Worm (Caenorhabditis elegans) whole organism, L4 larva: ENCODE data around the gene F59A7.5.

Experiments
- F49E8.2 ChIP-seq: sonication (generic microtip); optimal IDR thresholded peaks from 2 replicates; lab custom pipeline; 2016; ENCODE audit warnings: missing compliant biosample characterization, mild to moderate bottlenecking, missing genetic modification characterization, borderline replicate concordance
- Y48G9A.11 ChIP-seq: fragments of 200-800 bp; sonication (Bioruptor generic); IDR thresholded peaks from 2 replicates; pipeline ENCODE4 v1.3.6; 2022; ENCODE audit warnings: missing genetic modification reagents, missing genetic modification characterization, missing compliant biosample characterization
- aly-2 ChIP-seq: sonication (generic microtip); optimal IDR thresholded peaks from 2 replicates; lab custom pipeline; 2018; ENCODE audit warnings: missing biosample characterization, missing genetic modification characterization
- ama-1 ChIP-seq: fragments of 150-350 bp; optimal IDR thresholded peaks from 2 replicates; lab custom pipeline; 2014; ENCODE audit warnings: inconsistent platforms, mixed read lengths
- arid-1 ChIP-seq: fragments of 200-800 bp; sonication (Bioruptor generic); conservative IDR thresholded peaks from 2 replicates; pipeline ENCODE4 v1.3.6; 2022; ENCODE audit warnings: missing genetic modification reagents, missing genetic modification characterization, missing compliant biosample characterization
- ceh-28 ChIP-seq: fragments of 150-350 bp; optimal IDR thresholded peaks from 2 replicates; lab custom pipeline; 2014; ENCODE audit warnings: missing biosample characterization, missing genetic modification reagents, missing genetic modification characterization
- ces-1 ChIP-seq: fragments of 150-350 bp; sonication (generic microtip); optimal IDR thresholded peaks from 4 replicates; lab custom pipeline; 2014; ENCODE audit warnings: missing biosample characterization, missing genetic modification reagents, missing genetic modification characterization
- egl-27 ChIP-seq: sonication (generic microtip); optimal IDR thresholded peaks from 3 replicates; lab custom pipeline; 2017; ENCODE audit warnings: missing biosample characterization, missing genetic modification reagents, missing genetic modification characterization
- lin-29 ChIP-seq: fragments of 200-800 bp; sonication (Bioruptor generic); IDR thresholded peaks from 2 replicates; pipeline ENCODE4 v1.3.6; 2022; ENCODE audit warnings: missing genetic modification reagents, missing genetic modification characterization, missing compliant biosample characterization
- mxl-3 ChIP-seq: fragments of 200-800 bp; sonication (Bioruptor generic); optimal IDR thresholded peaks from 2 replicates; lab custom pipeline; 2018; ENCODE audit warnings: mild to moderate bottlenecking, missing genetic modification characterization, missing compliant biosample characterization
- skn-1 ChIP-seq: fragments of 150-350 bp; optimal IDR thresholded peaks from 2 replicates; lab custom pipeline; 2014; ENCODE audit warnings: missing biosample characterization, missing genetic modification characterization
- spr-1 ChIP-seq: sonication (generic microtip); optimal IDR thresholded peaks from 2 replicates; lab custom pipeline; 2016; ENCODE audit warnings: mild to moderate bottlenecking, missing genetic modification characterization, missing compliant biosample characterization
- unc-130 ChIP-seq: sonication (generic microtip); optimal IDR thresholded peaks from 2 replicates; lab custom pipeline; 2016; ENCODE audit warnings: missing genetic modification reagents, missing genetic modification characterization, missing compliant biosample characterization

ce11 chrV:2011777-2012176 is 10.7 kb upstream of the F59A7.5 start, which contains the start of gene F59A7.7:
- no peak for TF ChIP-seq ces-1 (GFP tag; lab: Kevin White, UChicago)
- TF ChIP-seq F49E8.2 (tag; lab: Kevin White, UChicago) = no peak
- no peak for TF ChIP-seq arid-1 (GFP tag; lab: Robert Waterston, UW)
- no peak for TF ChIP-seq spr-1 (tag; lab: Kevin White, UChicago)
- TF ChIP-seq unc-130 (GFP tag; lab: Kevin White, UChicago) = no peak
- no peak for TF ChIP-seq aly-2 (tag; lab: Kevin White, UChicago)
- no peak for TF ChIP-seq skn-1 (tag; lab: Kevin White, UChicago)
- TF ChIP-seq ceh-28 = no peak
- TF ChIP-seq mxl-3 (GFP tag; lab: Kevin White, UChicago) = no peak
- TF ChIP-seq lin-29 = no peak
- no peak for TF ChIP-seq egl-27 (tag; lab: Kevin White, UChicago)
- TF ChIP-seq Y48G9A.11 (GFP tag; lab: Robert Waterston, UW) = no peak
- no peak for TF ChIP-seq ama-1 (lab: Kevin White, UChicago)
